Worm (Caenorhabditis elegans) whole organism, early embryonic: ENCODE data around the gene ZC190.6.

Source experiments
- B0310.2 ChIP-seq: sonication (generic microtip); optimal IDR thresholded peaks from 2 replicates; lab custom pipeline; 2016; ENCODE audit warnings: mild to moderate bottlenecking, missing genetic modification characterization, missing compliant biosample characterization
- F13C5.2 ChIP-seq: sonication (generic microtip); optimal IDR thresholded peaks from 2 replicates; lab custom pipeline; 2017; ENCODE audit warnings: mild to moderate bottlenecking, missing genetic modification characterization, inconsistent platforms, missing compliant biosample characterization
- aly-1 ChIP-seq: sonication (generic microtip); optimal IDR thresholded peaks from 2 replicates; lab custom pipeline; 2016; ENCODE audit warnings: missing genetic modification characterization, missing compliant biosample characterization
- ama-1 ChIP-seq: fragments of 150-350 bp; optimal IDR thresholded peaks from 2 replicates; lab custom pipeline; 2014
- ceh-13 ChIP-seq: fragments of 200-800 bp; sonication (Bioruptor generic); optimal IDR thresholded peaks from 2 replicates; lab custom pipeline; 2018; ENCODE audit warnings: mild to moderate bottlenecking, missing genetic modification characterization, missing compliant biosample characterization
- ceh-36 ChIP-seq: sonication (generic microtip); optimal IDR thresholded peaks from 2 replicates; lab custom pipeline; 2016; ENCODE audit warnings: missing genetic modification characterization, inconsistent platforms, missing compliant biosample characterization
- ets-7 ChIP-seq: sonication (generic microtip); optimal IDR thresholded peaks from 2 replicates; lab custom pipeline; 2016; ENCODE audit warnings: missing genotype, missing genetic modification characterization, missing compliant biosample characterization
- flt-1 ChIP-seq: fragments of 200-800 bp; sonication (Bioruptor generic); IDR thresholded peaks from 2 replicates; pipeline ENCODE4 v1.3.6; 2022; ENCODE audit warnings: missing genetic modification characterization, missing compliant biosample characterization
- hmbx-1 ChIP-seq: sonication (generic microtip); optimal IDR thresholded peaks from 2 replicates; lab custom pipeline; 2016; ENCODE audit warnings: mild to moderate bottlenecking, missing genetic modification characterization, missing compliant biosample characterization
- hmg-4 ChIP-seq: fragments of 200-800 bp; sonication (Bioruptor generic); optimal IDR thresholded peaks from 2 replicates; lab custom pipeline; 2018; ENCODE audit warnings: mild to moderate bottlenecking, missing genetic modification characterization, missing compliant biosample characterization
- hnd-1 ChIP-seq: sonication (generic microtip); optimal IDR thresholded peaks from 2 replicates; lab custom pipeline; 2016; ENCODE audit warnings: missing genetic modification characterization, missing compliant biosample characterization
- pes-1 ChIP-seq: fragments of 200-800 bp; sonication (Bioruptor generic); IDR thresholded peaks from 2 replicates; pipeline ENCODE4 v1.3.6; 2022; ENCODE audit warnings: missing genetic modification reagents, missing genetic modification characterization, missing compliant biosample characterization
- scrt-1 ChIP-seq: fragments of 200-800 bp; sonication (Bioruptor generic); IDR thresholded peaks from 2 replicates; pipeline ENCODE4 v1.3.6; 2022; ENCODE audit warnings: missing genetic modification characterization, missing compliant biosample characterization
- sea-1 ChIP-seq: fragments of 200-800 bp; sonication (Bioruptor generic); conservative IDR thresholded peaks from 2 replicates; pipeline ENCODE4 v1.3.6; 2022; ENCODE audit warnings: missing genetic modification characterization, missing compliant biosample characterization
- tbx-11 ChIP-seq: fragments of 200-800 bp; sonication (Bioruptor generic); IDR thresholded peaks from 2 replicates; pipeline ENCODE4 v1.3.6; 2022; ENCODE audit warnings: missing genetic modification characterization, missing compliant biosample characterization
- tbx-37 ChIP-seq: fragments of 200-800 bp; sonication (Bioruptor generic); conservative IDR thresholded peaks from 2 replicates; pipeline ENCODE4 v1.3.6; 2022; ENCODE audit warnings: missing genetic modification reagents, missing genetic modification characterization, missing compliant biosample characterization
- tra-4 ChIP-seq: sonication (generic microtip); optimal IDR thresholded peaks from 2 replicates; lab custom pipeline; 2017; ENCODE audit warnings: missing genetic modification characterization, missing compliant biosample characterization

ZC190.6 gene

ce11 chrV:8668224-8668623 is 8.9 kb downstream of the ZC190.6 start:
- TF ChIP-seq ama-1 (no peak), hmg-4 (GFP tag; lab: Kevin White, UChicago) (no peak), ceh-36 (no peak), B0310.2 (tag; lab: Kevin White, UChicago) (no peak), ceh-13 (GFP tag; lab: Kevin White, UChicago) (no peak), pes-1 (GFP tag; lab: Robert Waterston, UW) (no peak), tbx-11 (GFP tag; lab: Robert Waterston, UW) (no peak), tbx-37 (GFP tag; lab: Robert Waterston, UW) (no peak), hnd-1 (tag; lab: Kevin White, UChicago) (no peak), flt-1 (GFP tag; lab: Robert Waterston, UW) (no peak), aly-1 (tag; lab: Kevin White, UChicago) (no peak), tra-4 (no peak)

- TF ChIP-seq tbx-37 (GFP tag; lab: Robert Waterston, UW) (no peak), hmg-4 (GFP tag; lab: Kevin White, UChicago) (no peak), F13C5.2 (tag; lab: Kevin White, UChicago) (no peak), scrt-1 (GFP tag; lab: Robert Waterston, UW) (no peak)
Observed at ce11 chrV:8667230-8668021, 9.7 kb downstream of the ZC190.6 start.

ce11 chrV:8665765-8666164 is 11.3 kb downstream of the ZC190.6 start, which contains the start of gene ZC190.4:
TSS of gene ZC190.4 (plus strand) at chrV:8666065.
- no peak for TF ChIP-seq scrt-1 (GFP tag; lab: Robert Waterston, UW)
- TF ChIP-seq flt-1 (GFP tag; lab: Robert Waterston, UW) = no peak
- no peak for TF ChIP-seq tbx-37 (GFP tag; lab: Robert Waterston, UW)
- TF ChIP-seq ceh-36 = no peak
- no peak for TF ChIP-seq ceh-13 (GFP tag; lab: Kevin White, UChicago)
- TF ChIP-seq ama-1 = no peak
- no peak for TF ChIP-seq tra-4
- TF ChIP-seq pes-1 (GFP tag; lab: Robert Waterston, UW) = no peak
- no peak for TF ChIP-seq sea-1
- no peak for TF ChIP-seq B0310.2 (tag; lab: Kevin White, UChicago)

ce11 chrV:8663023-8663422 is 14.1 kb downstream of the ZC190.6 start:
- TF ChIP-seq ets-7 (tag; lab: Kevin White, UChicago) = no peak
- TF ChIP-seq ceh-13 (GFP tag; lab: Kevin White, UChicago) = no peak
- TF ChIP-seq ama-1 = no peak
- TF ChIP-seq scrt-1 (GFP tag; lab: Robert Waterston, UW) = no peak
- no peak for TF ChIP-seq hmbx-1 (tag; lab: Kevin White, UChicago)
- no peak for TF ChIP-seq pes-1 (GFP tag; lab: Robert Waterston, UW)
- no peak for TF ChIP-seq tbx-11 (GFP tag; lab: Robert Waterston, UW)
- no peak for TF ChIP-seq ceh-36
- no peak for TF ChIP-seq tbx-37 (GFP tag; lab: Robert Waterston, UW)
- no peak for TF ChIP-seq F13C5.2 (tag; lab: Kevin White, UChicago)
- TF ChIP-seq sea-1 = no peak
- no peak for TF ChIP-seq B0310.2 (tag; lab: Kevin White, UChicago)
- no peak for TF ChIP-seq tra-4
- no peak for TF ChIP-seq hnd-1 (tag; lab: Kevin White, UChicago)
- no peak for TF ChIP-seq hmg-4 (GFP tag; lab: Kevin White, UChicago)
- no peak for TF ChIP-seq aly-1 (tag; lab: Kevin White, UChicago)
- no peak for TF ChIP-seq flt-1 (GFP tag; lab: Robert Waterston, UW)

ce11 chrV:8662056-8663006 is 14.8 kb downstream of the ZC190.6 start:
- TF ChIP-seq aly-1 (tag; lab: Kevin White, UChicago) (no peak), hmg-4 (GFP tag; lab: Kevin White, UChicago) (no peak), B0310.2 (tag; lab: Kevin White, UChicago) (no peak), pes-1 (GFP tag; lab: Robert Waterston, UW) (no peak), sea-1 (no peak), F13C5.2 (tag; lab: Kevin White, UChicago) (no peak), ets-7 (tag; lab: Kevin White, UChicago) (no peak), scrt-1 (GFP tag; lab: Robert Waterston, UW) (no peak), flt-1 (GFP tag; lab: Robert Waterston, UW) (no peak)

ce11 chrV:8661241-8661954 is 15.7 kb downstream of the ZC190.6 start:
- TF ChIP-seq F13C5.2 (tag; lab: Kevin White, UChicago) (no peak), hmg-4 (GFP tag; lab: Kevin White, UChicago) (peak; percentile 18), flt-1 (GFP tag; lab: Robert Waterston, UW) (no peak), hmbx-1 (tag; lab: Kevin White, UChicago) (no peak)
